Worm (Caenorhabditis elegans) whole organism, L4 larva: Measurements from ENCODE around the gene dhs-7.

Source experiments
- T20F7.1 ChIP-seq: fragments of 200-800 bp; sonication (Bioruptor generic); optimal IDR thresholded peaks from 2 replicates; lab custom pipeline; 2018; ENCODE audit warnings: mild to moderate bottlenecking, missing genetic modification characterization, missing compliant biosample characterization
- Y75B8A.6 ChIP-seq: fragments of 200-800 bp; sonication (Bioruptor generic); IDR thresholded peaks from 2 replicates; pipeline ENCODE4 v1.3.6; 2022; ENCODE audit warnings: missing genetic modification reagents, missing genetic modification characterization, missing compliant biosample characterization
- ceh-82 ChIP-seq: sonication (generic microtip); optimal IDR thresholded peaks from 2 replicates; lab custom pipeline; 2017; ENCODE audit warnings: missing biosample characterization, missing genetic modification characterization
- mdt-29 ChIP-seq: fragments of 200-800 bp; sonication (Bioruptor generic); IDR thresholded peaks from 2 replicates; pipeline ENCODE4 v1.3.6; 2022; ENCODE audit warnings: missing genetic modification reagents, missing genetic modification characterization, missing compliant biosample characterization
- nhr-11 ChIP-seq: fragments of 150-350 bp; optimal IDR thresholded peaks from 2 replicates; lab custom pipeline; 2014; ENCODE audit warnings: missing biosample characterization, missing genetic modification characterization
- nhr-76 ChIP-seq: fragments of 150-350 bp; optimal IDR thresholded peaks from 2 replicates; lab custom pipeline; 2014; ENCODE audit warnings: missing biosample characterization, missing genetic modification characterization
- pha-4 ChIP-seq, 2 experiments: fragments of 150-350 bp in 1 of 2; fragments of 200-800 bp in 1 of 2; sonication (Bioruptor generic) in 1 of 2; IDR thresholded peaks in 1 of 2; optimal IDR thresholded peaks in 1 of 2; 2 replicates each; pipeline versions ENCODE4 v1.3.6 to Lab custom; 2014 to 2022; ENCODE audit warnings: missing genetic modification characterization in 2 of 2, missing genetic modification reagents in 2 of 2, missing biosample characterization in 1 of 2, missing compliant biosample characterization in 1 of 2

DNA sequence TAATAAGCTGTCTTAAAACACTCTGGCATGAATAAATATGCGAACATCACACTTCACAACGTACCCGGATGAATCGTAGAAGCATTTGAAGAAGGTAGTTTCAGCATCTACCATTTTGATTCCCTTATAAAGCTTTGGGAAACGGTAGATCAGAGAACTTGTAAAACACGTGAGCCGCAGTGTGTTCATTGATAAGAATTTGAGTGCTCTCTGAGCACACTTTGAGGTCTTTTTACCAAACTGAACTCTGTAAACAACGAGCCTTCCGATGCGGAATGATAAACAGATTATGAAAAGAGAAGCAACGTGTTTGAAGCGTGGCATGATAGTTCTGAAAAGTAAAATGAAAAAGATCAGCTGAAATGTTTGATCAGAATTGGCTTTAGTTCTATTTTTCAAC is 30.0 kb upstream of the dhs-7 start, which contains the start of gene aqp-1:
- no peak for TF ChIP-seq pha-4 (GFP tag; IDR thresholded peaks at IDR 0.05; lab: Robert Waterston, UW)
- TF ChIP-seq pha-4 (tag; optimal IDR thresholded peaks at IDR 0.05; lab: Kevin White, UChicago), result peak; percentile 6
- TF ChIP-seq nhr-11 (tag; lab: Kevin White, UChicago), result no peak
- no peak for TF ChIP-seq ceh-82 (tag; lab: Kevin White, UChicago)
- no peak for TF ChIP-seq T20F7.1 (GFP tag; lab: Kevin White, UChicago)
- no peak for TF ChIP-seq Y75B8A.6 (GFP tag; lab: Robert Waterston, UW)
- no peak for TF ChIP-seq nhr-76 (tag; lab: Kevin White, UChicago)
- TF ChIP-seq mdt-29 (GFP tag; lab: Robert Waterston, UW), result no peak
